Fruit fly (Drosophila melanogaster) whole organism: ENCODE results near the gene CLIP-190.

ENCODE experiments used
- CG8478 ChIP-seq: fragments of >200 bp; optimal IDR thresholded peaks from 2 replicates; lab custom pipeline; 2018; ENCODE audit warnings: inconsistent platforms
- Dll ChIP-seq: fragments of >200 bp; optimal IDR thresholded peaks from 2 replicates; lab custom pipeline; 2017
- EcR ChIP-seq, 2 experiments: fragments of >200 bp; optimal IDR thresholded peaks; 2 replicates each; lab custom pipeline; 2017; ENCODE audit warnings: missing biosample characterization in 2 of 2, missing genetic modification characterization in 2 of 2, missing genetic modification reagents in 2 of 2
- pan ChIP-seq: fragments of >200 bp; optimal IDR thresholded peaks from 2 replicates; lab custom pipeline; 2017
- psq ChIP-seq: fragments of >200 bp; optimal IDR thresholded peaks from 2 replicates; lab custom pipeline; 2017
- usp ChIP-seq: fragments of >200 bp; optimal IDR thresholded peaks from 2 replicates; lab custom pipeline; 2017; ENCODE audit warnings: missing biosample characterization, missing genetic modification characterization, mixed read lengths

Gene CLIP-190

DNA sequence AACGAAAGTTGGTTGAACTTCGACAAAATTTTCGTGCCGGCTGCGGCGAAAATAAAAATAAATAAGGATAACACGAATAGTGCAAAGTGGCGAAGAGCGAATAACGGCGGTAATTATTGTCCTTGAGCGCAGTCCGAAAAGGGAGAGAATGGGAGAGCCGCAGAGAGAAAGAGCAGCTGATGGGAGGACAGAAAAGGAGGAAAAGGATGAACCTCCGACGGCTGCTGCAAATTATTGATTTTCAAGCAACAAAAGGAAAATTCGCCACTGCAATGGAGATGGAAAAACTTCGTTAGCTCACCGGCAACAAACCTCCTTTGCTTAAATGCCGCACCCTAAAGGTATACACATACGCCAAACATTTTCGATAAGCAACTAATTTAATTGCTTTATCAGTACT lies 1.7 kb upstream of the CLIP-190 start:
- TF ChIP-seq EcR (GFP tag; optimal IDR thresholded peaks at IDR 0.05; lab: Kevin White, UChicago) (no peak), psq (no peak), CG8478 (no peak), pan (lab: Kevin White, UChicago) (no peak), usp (no peak), Dll (no peak)

- no peak for TF ChIP-seq psq
- TF ChIP-seq usp = no peak
Measured at dm6 chr2L:17383588-17384308, 752 bp upstream of the CLIP-190 start, which contains the start of gene Lrch. Gene Lrch, minus strand, starts transcription at chr2L:17384115.

dm6 chr2L:17385221-17385529 lies 675 bp downstream of the CLIP-190 start:
- no peak for TF ChIP-seq EcR (GFP tag; optimal IDR thresholded peaks at IDR 0.05; lab: Kevin White, UChicago)
- TF ChIP-seq Dll = no peak

DNA sequence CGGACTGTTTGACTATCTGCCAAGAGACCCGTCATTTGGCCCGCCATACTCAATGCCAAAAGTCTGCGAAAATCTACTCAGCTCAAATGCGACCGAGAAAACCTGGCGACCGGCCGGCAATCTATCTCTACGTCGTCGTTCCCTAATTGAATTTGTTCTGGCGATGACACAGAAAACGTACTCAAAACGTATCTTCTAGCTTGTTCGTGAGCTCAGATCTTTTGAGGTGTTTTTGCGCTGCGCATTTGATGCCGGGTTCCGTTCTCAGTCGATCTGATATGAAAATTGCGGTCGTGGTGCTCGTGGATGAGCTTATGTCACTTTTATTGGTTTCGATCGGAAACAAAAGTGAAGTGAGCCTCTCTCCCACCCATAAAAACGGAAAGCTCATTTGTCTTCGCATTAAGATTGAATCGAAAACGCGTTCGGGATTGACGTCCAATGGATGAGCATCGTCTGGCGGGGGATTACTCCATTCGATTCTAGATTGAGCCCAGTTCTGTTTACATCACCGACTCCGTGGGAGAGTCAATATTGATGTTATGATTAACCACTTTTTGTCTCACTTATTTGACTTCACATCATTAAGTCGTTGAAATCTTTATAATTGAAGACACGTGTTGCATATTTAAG lies 3.4 kb downstream of the CLIP-190 start:
- TF ChIP-seq Dll = no peak
- TF ChIP-seq pan (lab: Kevin White, UChicago) = no peak
- TF ChIP-seq psq = no peak
- no peak for TF ChIP-seq CG8478
- TF ChIP-seq EcR (GFP tag; optimal IDR thresholded peaks at IDR 0.05; lab: Kevin White, UChicago) = no peak
- no peak for TF ChIP-seq usp

DNA sequence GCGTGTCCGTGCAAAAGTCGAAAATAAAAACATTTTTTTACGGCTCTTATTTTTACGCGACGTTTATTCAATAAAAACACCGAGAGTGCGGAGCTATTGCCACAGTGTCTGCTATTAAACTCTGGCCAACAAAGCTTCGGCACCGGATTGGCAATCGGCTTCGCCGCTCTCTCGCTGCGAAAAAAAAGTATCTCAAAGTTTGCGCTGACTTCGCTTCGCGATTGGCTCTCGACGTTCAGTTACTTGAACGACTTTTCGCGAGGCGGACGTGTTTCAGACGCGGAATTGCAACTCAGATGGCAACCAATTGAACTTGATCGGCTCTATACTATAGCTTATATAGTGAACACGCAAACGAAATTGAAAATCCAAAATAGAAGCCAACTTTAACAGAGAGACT lies 4.6 kb downstream of the CLIP-190 start:
- no peak for TF ChIP-seq Dll
- no peak for TF ChIP-seq psq
- no peak for TF ChIP-seq EcR (GFP tag; optimal IDR thresholded peaks at IDR 0.05; lab: Kevin White, UChicago)
- no peak for TF ChIP-seq pan (lab: Kevin White, UChicago)
- no peak for TF ChIP-seq usp
- no peak for TF ChIP-seq CG8478

DNA sequence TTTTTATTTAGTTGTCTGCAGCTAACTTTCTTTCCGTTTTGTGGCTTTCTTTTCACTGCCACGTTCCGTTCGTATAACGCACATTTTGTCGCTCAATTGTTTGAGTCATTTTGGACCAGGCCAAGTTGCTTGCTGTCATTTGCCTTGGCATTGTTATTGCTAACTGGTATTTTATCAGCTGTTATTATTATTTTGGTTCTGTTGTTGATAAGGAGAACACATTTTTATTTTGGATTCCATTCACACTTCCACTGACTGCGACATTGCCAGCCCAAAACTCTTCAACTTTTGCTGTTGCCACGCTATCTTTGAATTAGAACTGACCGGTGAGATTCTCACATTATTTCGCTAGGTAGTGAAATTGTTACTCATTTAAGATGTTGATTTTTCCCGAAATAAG lies 6.3 kb downstream of the CLIP-190 start:
- TF ChIP-seq usp = no peak
- TF ChIP-seq psq = no peak
- TF ChIP-seq pan (lab: Kevin White, UChicago) = no peak
- TF ChIP-seq Dll = no peak
- TF ChIP-seq EcR (GFP tag; optimal IDR thresholded peaks at IDR 0.05; lab: Kevin White, UChicago) = no peak
- no peak for TF ChIP-seq CG8478

- TF ChIP-seq Dll (no peak), EcR (GFP tag; optimal IDR thresholded peaks at IDR 0.05; lab: Kevin White, UChicago) (no peak), pan (lab: Kevin White, UChicago) (no peak), usp (no peak), CG8478 (no peak), psq (no peak)
Measured at dm6 chr2L:17394939-17395338, 10.4 kb downstream of the CLIP-190 start.

DNA sequence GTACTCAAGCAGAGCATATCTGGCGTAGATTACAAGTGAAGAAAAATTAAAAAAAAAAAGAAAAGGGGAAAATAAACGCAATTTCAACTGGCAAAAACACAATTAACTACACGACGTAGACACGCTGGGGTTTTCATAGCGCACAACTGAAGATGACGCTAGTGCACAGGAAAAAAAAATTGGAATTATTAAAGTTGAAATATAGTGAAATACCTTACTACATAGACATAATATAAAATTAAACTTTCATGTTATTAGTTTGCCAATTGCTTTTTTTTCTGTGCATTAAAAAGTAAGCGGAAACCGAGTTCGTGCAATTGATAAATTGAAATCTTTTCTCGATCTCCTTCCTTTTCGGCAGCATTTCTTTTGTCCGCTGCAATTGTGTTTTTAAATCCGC lies 12.9 kb downstream of the CLIP-190 start:
- no peak for TF ChIP-seq pan (lab: Kevin White, UChicago)
- no peak for TF ChIP-seq EcR (GFP tag; optimal IDR thresholded peaks at IDR 0.05; lab: Kevin White, UChicago)
- TF ChIP-seq Dll = no peak
- TF ChIP-seq usp = no peak
- TF ChIP-seq psq = no peak
- no peak for TF ChIP-seq CG8478

dm6 chr2L:17402493-17402892 lies 18.0 kb downstream of the CLIP-190 start:
- TF ChIP-seq pan (lab: Kevin White, UChicago) (no peak), CG8478 (no peak), Dll (no peak), usp (no peak), psq (no peak), EcR (GFP tag; optimal IDR thresholded peaks at IDR 0.05; lab: Kevin White, UChicago) (no peak)

dm6 chr2L:17410358-17410757 lies 25.9 kb downstream of the CLIP-190 start, which contains the start of the genes Polr2J and CG15141:
Gene Polr2J, minus strand, starts transcription at chr2L:17410406.
Gene CG15141, plus strand, starts transcription at chr2L:17410641.
- TF ChIP-seq usp (no peak), CG8478 (no peak), pan (lab: Kevin White, UChicago) (no peak), psq (no peak), EcR (GFP tag; optimal IDR thresholded peaks at IDR 0.05; lab: Kevin White, UChicago) (no peak), Dll (no peak)

dm6 chr2L:17412533-17412932 lies 28.0 kb downstream of the CLIP-190 start, which contains the start of gene Rsph9:
Gene Rsph9, minus strand, starts transcription at chr2L:17412633.
- TF ChIP-seq Dll (no peak), pan (lab: Kevin White, UChicago) (no peak), EcR (GFP tag; optimal IDR thresholded peaks at IDR 0.05; lab: Kevin White, UChicago) (no peak)

DNA sequence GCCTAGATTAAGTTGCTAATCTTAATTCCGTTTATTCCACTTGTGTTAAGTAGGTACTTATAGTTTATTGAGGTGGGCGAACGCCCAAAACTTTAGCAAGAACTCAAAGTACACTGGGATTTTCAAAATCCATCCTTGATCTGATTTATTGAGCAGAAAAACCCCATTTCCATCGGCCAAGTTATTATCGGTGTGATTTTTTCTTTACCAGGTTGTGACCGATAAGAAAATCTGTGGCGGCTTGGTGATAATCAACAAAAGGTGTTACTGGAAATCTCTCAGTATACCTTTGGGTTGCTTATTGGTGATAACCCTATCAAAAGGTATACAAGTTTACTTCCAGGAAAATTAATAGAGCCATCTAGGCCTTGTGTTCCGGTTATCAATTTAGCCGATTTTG lies 35.9 kb downstream of the CLIP-190 start:
- TF ChIP-seq psq (no peak), pan (lab: Kevin White, UChicago) (no peak), EcR (GFP tag; optimal IDR thresholded peaks at IDR 0.05; lab: Kevin White, UChicago) (no peak), Dll (no peak), CG8478 (no peak), usp (no peak)

DNA sequence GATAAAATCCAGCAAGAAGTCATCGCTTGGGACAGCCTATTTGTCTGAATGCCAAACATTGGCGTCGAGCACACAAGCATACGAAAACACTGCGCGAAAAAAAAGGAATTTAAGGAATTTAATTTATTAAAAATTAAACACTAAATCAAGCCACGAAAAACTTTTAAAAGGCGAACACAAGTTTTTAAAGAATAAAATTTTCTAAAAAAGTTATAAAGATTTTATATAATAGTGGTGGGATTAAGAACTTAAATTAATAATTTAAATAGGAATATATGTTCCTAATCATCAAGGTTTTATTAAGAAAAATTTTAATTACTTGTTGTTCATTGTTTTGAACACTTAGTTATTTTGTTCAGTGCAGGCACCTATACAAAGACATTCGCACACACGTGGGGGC lies 36.9 kb downstream of the CLIP-190 start:
- no peak for TF ChIP-seq psq
- TF ChIP-seq CG8478 = no peak
- no peak for TF ChIP-seq EcR (GFP tag; optimal IDR thresholded peaks at IDR 0.05; lab: Kevin White, UChicago)
- TF ChIP-seq pan (lab: Kevin White, UChicago) = no peak
- no peak for TF ChIP-seq usp
- no peak for TF ChIP-seq Dll

- no peak for TF ChIP-seq EcR (GFP tag; optimal IDR thresholded peaks at IDR 0.05; lab: Kevin White, UChicago)
Measured at dm6 chr2L:17422089-17422488, 37.6 kb downstream of the CLIP-190 start.
